Fruit fly (Drosophila melanogaster): ENCODE data around the gene CG2116.

Gene CG2116

dm6 chrX:8126149-8126548 lies 3.5 kb upstream of the CG2116 start (continued):
- no peak for TF ChIP-seq CG3163 (GFP tag; optimal IDR thresholded peaks at IDR 0.05)
- no peak for TF ChIP-seq Myb (GFP tag; optimal IDR thresholded peaks at IDR 0.05)
- no peak for TF ChIP-seq Bgb (GFP tag; IDR thresholded peaks at IDR 0.05; ENCODE audit: partially characterized antibody)
- peak; percentile 42 for TF ChIP-seq pum (GFP tag; optimal IDR thresholded peaks at IDR 0.05)
- TF ChIP-seq sna (GFP tag; IDR thresholded peaks at IDR 0.05; ENCODE audit: partially characterized antibody) = no peak
- TF ChIP-seq sc (optimal IDR thresholded peaks at IDR 0.05) = no peak
- TF ChIP-seq sc (GFP tag; optimal IDR thresholded peaks at IDR 0.05) = peak; percentile 54
- TF ChIP-seq CG9932 (GFP tag; IDR thresholded peaks at IDR 0.05) = no peak
- no peak for TF ChIP-seq nau (GFP tag; optimal IDR thresholded peaks at IDR 0.05)
- peak; percentile 72 for TF ChIP-seq vvl (GFP tag; IDR thresholded peaks at IDR 0.05)
- TF ChIP-seq sim (GFP tag; IDR thresholded peaks at IDR 0.05) = peak; percentile 34; the same call in 1 of the 2 replicates
- TF ChIP-seq E2f1 (GFP tag; IDR thresholded peaks at IDR 0.05) = peak; percentile 43
- TF ChIP-seq CG7987 (GFP tag; optimal IDR thresholded peaks at IDR 0.05) = no peak
- TF ChIP-seq bbx (GFP tag; IDR thresholded peaks at IDR 0.05; ENCODE audit: partially characterized antibody) = no peak
- peak; percentile 84 for TF ChIP-seq Med (GFP tag)
- 0 out of 3 replicates have a peak, but pooled peaks have one; percentile 27 for TF ChIP-seq Aef1 (GFP tag; IDR thresholded peaks at IDR 0.05)
- TF ChIP-seq Abd-B (GFP tag; optimal IDR thresholded peaks at IDR 0.05) = peak; percentile 59
- TF ChIP-seq D19A (tag; optimal IDR thresholded peaks at IDR 0.05) = peak; percentile 66
- peak; percentile 57 for TF ChIP-seq tap (tag; optimal IDR thresholded peaks at IDR 0.05)
- no peak for TF ChIP-seq CG6683 (GFP tag; optimal IDR thresholded peaks at IDR 0.05)
- TF ChIP-seq gcm2 (GFP tag; optimal IDR thresholded peaks at IDR 0.05) = no peak
- TF ChIP-seq odd (GFP tag; optimal IDR thresholded peaks at IDR 0.05) = no peak
- peak; percentile 55; the same call in 1 of the 2 replicates for TF ChIP-seq chm (GFP tag; IDR thresholded peaks at IDR 0.05)
- no peak for TF ChIP-seq Poxn (GFP tag; IDR thresholded peaks at IDR 0.05)
- peak; percentile 81 for TF ChIP-seq CG17328 (GFP tag; IDR thresholded peaks at IDR 0.05)
- no peak for TF ChIP-seq Hey (tag; optimal IDR thresholded peaks at IDR 0.05)
- TF ChIP-seq CG30431 (GFP tag; optimal IDR thresholded peaks at IDR 0.05) = peak; percentile 50
- TF ChIP-seq seq (GFP tag; IDR thresholded peaks at IDR 0.05) = no peak
- no peak for TF ChIP-seq CG7928 (GFP tag; optimal IDR thresholded peaks at IDR 0.05)
- TF ChIP-seq Hand (GFP tag; optimal IDR thresholded peaks at IDR 0.05) = no peak
- TF ChIP-seq CG5953 (GFP tag; IDR thresholded peaks at IDR 0.05) = no peak
- TF ChIP-seq CG33557 (GFP tag; optimal IDR thresholded peaks at IDR 0.05) = peak; percentile 16
- TF ChIP-seq slbo (GFP tag; IDR thresholded peaks at IDR 0.05) = no peak
- no peak for TF ChIP-seq Lpt (GFP tag; optimal IDR thresholded peaks at IDR 0.05)
- TF ChIP-seq CG12769 (tag; optimal IDR thresholded peaks at IDR 0.05) = peak; percentile 32
- no peak for TF ChIP-seq hbn (GFP tag; IDR thresholded peaks at IDR 0.05; ENCODE audit: partially characterized antibody)
- TF ChIP-seq CG8388 (GFP tag; optimal IDR thresholded peaks at IDR 0.05) = peak; percentile 74
- no peak for TF ChIP-seq CG11456 (GFP tag; IDR thresholded peaks at IDR 0.05)
- no peak for TF ChIP-seq stwl (tag; optimal IDR thresholded peaks at IDR 0.05)
- no peak for TF ChIP-seq CG12104 (GFP tag; optimal IDR thresholded peaks at IDR 0.05)
- no peak for TF ChIP-seq CG10543 (GFP tag; optimal IDR thresholded peaks at IDR 0.05)
- TF ChIP-seq emc (GFP tag; optimal IDR thresholded peaks at IDR 0.05) = no peak
- no peak for TF ChIP-seq Nf-YA (GFP tag; IDR thresholded peaks at IDR 0.05)
- peak; percentile 59; the same call in 1 of the 2 replicates for TF ChIP-seq Rx (GFP tag; IDR thresholded peaks at IDR 0.05)
- peak; percentile 82 for TF ChIP-seq fd96Cb (tag; optimal IDR thresholded peaks at IDR 0.05)
- TF ChIP-seq so (GFP tag; IDR thresholded peaks at IDR 0.05) = no peak
- peak; percentile 17 for TF ChIP-seq pnt (GFP tag; optimal IDR thresholded peaks at IDR 0.05)
- peak; percentile 80 for TF ChIP-seq CG10979 (tag; optimal IDR thresholded peaks at IDR 0.05)
- peak; percentile 22 for TF ChIP-seq bab2 (GFP tag; optimal IDR thresholded peaks at IDR 0.05)
- TF ChIP-seq Blimp-1 (GFP tag; optimal IDR thresholded peaks at IDR 0.05) = peak; percentile 94
- no peak for TF ChIP-seq CG9876 (GFP tag; optimal IDR thresholded peaks at IDR 0.05)
- TF ChIP-seq org-1 (GFP tag; optimal IDR thresholded peaks at IDR 0.05) = peak; percentile 15
